Fruit fly (Drosophila melanogaster): ENCODE results near the gene Cad87A.

The Cad87A gene

dm6 chr3R:11851939-11852338 is 97.0 kb downstream of the Cad87A start (continued):
- TF ChIP-seq pum (GFP tag; optimal IDR thresholded peaks at IDR 0.05) (no peak), CG12219 (GFP tag; optimal IDR thresholded peaks at IDR 0.05) (no peak), CG12769 (tag; optimal IDR thresholded peaks at IDR 0.05) (peak; percentile 34), lola (GFP tag; optimal IDR thresholded peaks at IDR 0.05) (peak in 1 of 3 experiments; percentile 73), CG1647 (GFP tag; optimal IDR thresholded peaks at IDR 0.05) (no peak), pan (optimal IDR thresholded peaks at IDR 0.05) (no peak), pan (GFP tag; optimal IDR thresholded peaks at IDR 0.05 in 1 of 2, IDR thresholded peaks at IDR 0.05 in 1 of 2) (peak in 1 of 2 experiments; percentile 57), psq (GFP tag; optimal IDR thresholded peaks at IDR 0.05) (no peak), gro (GFP tag; optimal IDR thresholded peaks at IDR 0.05) (no peak), CG6175 (GFP tag; IDR thresholded peaks at IDR 0.05) (no peak), Drgx (GFP tag; IDR thresholded peaks at IDR 0.05) (no peak), fru (optimal IDR thresholded peaks at IDR 0.05) (no peak), CrebB (tag; optimal IDR thresholded peaks at IDR 0.05) (no peak), Opbp (GFP tag; IDR thresholded peaks at IDR 0.05; ENCODE audit: partially characterized antibody) (no peak), CG11093 (GFP tag; IDR thresholded peaks at IDR 0.05) (0 out of 3 replicates have a peak, but pooled peaks have one; percentile 10), Chrac-16 (GFP tag; optimal IDR thresholded peaks at IDR 0.05) (no peak), CG12942 (GFP tag; optimal IDR thresholded peaks at IDR 0.05) (no peak), CG34422 (GFP tag; IDR thresholded peaks at IDR 0.05) (no peak), row (GFP tag; IDR thresholded peaks at IDR 0.05) (peak; percentile 55; the same call in 2 of the 3 replicates), CG15514 (GFP tag; optimal IDR thresholded peaks at IDR 0.05) (no peak), CG4404 (GFP tag; IDR thresholded peaks at IDR 0.05) (no peak), CG7372 (GFP tag; IDR thresholded peaks at IDR 0.05) (no peak), repo (GFP tag; optimal IDR thresholded peaks at IDR 0.05) (no peak), Xrp1 (GFP tag; IDR thresholded peaks at IDR 0.05) (peak; percentile 76), cato (GFP tag; optimal IDR thresholded peaks at IDR 0.05; ENCODE audit: borderline replicate concordance) (no peak), HHEX (GFP tag; optimal IDR thresholded peaks at IDR 0.05) (no peak), pzg (GFP tag; optimal IDR thresholded peaks at IDR 0.05) (no peak), CG4707 (GFP tag; optimal IDR thresholded peaks at IDR 0.05) (peak; percentile 42), Xbp1 (GFP tag; optimal IDR thresholded peaks at IDR 0.05) (peak; percentile 13), CG18262 (tag; optimal IDR thresholded peaks at IDR 0.05) (peak; percentile 85), HLH4C (GFP tag; IDR thresholded peaks at IDR 0.05; ENCODE audit: partially characterized antibody) (no peak), CG2129 (GFP tag; IDR thresholded peaks at IDR 0.05; ENCODE audit: partially characterized antibody) (no peak), zen2 (GFP tag; IDR thresholded peaks at IDR 0.05; ENCODE audit: partially characterized antibody) (no peak), CG17829 (tag; optimal IDR thresholded peaks at IDR 0.05) (peak; percentile 76), sr (GFP tag; IDR thresholded peaks at IDR 0.05) (no peak), dmrt99B (tag; optimal IDR thresholded peaks at IDR 0.05) (peak; percentile 80), Sox102F (GFP tag; optimal IDR thresholded peaks at IDR 0.05) (peak; percentile 81), CG2120 (GFP tag; optimal IDR thresholded peaks at IDR 0.05) (no peak), sob (GFP tag; IDR thresholded peaks at IDR 0.05) (no peak), mld (GFP tag; IDR thresholded peaks at IDR 0.05; ENCODE audit: partially characterized antibody) (no peak), PHDP (tag; optimal IDR thresholded peaks at IDR 0.05) (peak; percentile 79), Oaz (GFP tag; IDR thresholded peaks at IDR 0.05) (no peak), gfzf (GFP tag; optimal IDR thresholded peaks at IDR 0.05) (no peak), pho (GFP tag; optimal IDR thresholded peaks at IDR 0.05) (no peak), slou (GFP tag; optimal IDR thresholded peaks at IDR 0.05) (no peak), sisA (GFP tag; IDR thresholded peaks at IDR 0.05) (peak; percentile 43; the same call in 1 of the 2 replicates), twi (tag; optimal IDR thresholded peaks at IDR 0.05) (peak; percentile 46), CG3163 (GFP tag; optimal IDR thresholded peaks at IDR 0.05) (no peak), MTF-1 (GFP tag; optimal IDR thresholded peaks at IDR 0.05; ENCODE audit: borderline replicate concordance) (peak; percentile 8), Dip3 (GFP tag; optimal IDR thresholded peaks at IDR 0.05) (no peak), az2 (GFP tag; optimal IDR thresholded peaks at IDR 0.05) (no peak), Dad (GFP tag; optimal IDR thresholded peaks at IDR 0.05) (no peak)

Measured in whole organism, embryonic.